Worm (Caenorhabditis elegans) whole organism, young adult: Measurements from ENCODE around the gene K10C2.12.

Experiments
- nhr-120 ChIP-seq: fragments of 200-800 bp; sonication (Bioruptor generic); IDR thresholded peaks from 2 replicates; pipeline ENCODE4 v1.3.6; 2022; ENCODE audit warnings: missing genetic modification characterization, missing compliant biosample characterization
- unc-62 ChIP-seq: fragments of 150-350 bp; optimal IDR thresholded peaks from 2 replicates; lab custom pipeline; 2014; ENCODE audit warnings: missing biosample characterization, missing genetic modification reagents, missing genetic modification characterization
- ztf-3 ChIP-seq: fragments of 200-800 bp; sonication (Bioruptor generic); optimal IDR thresholded peaks from 2 replicates; lab custom pipeline; 2018; ENCODE audit warnings: mild to moderate bottlenecking, missing genetic modification characterization, missing compliant biosample characterization

- TF ChIP-seq ztf-3 (no peak), nhr-120 (no peak), unc-62 (GFP tag; lab: Kevin White, UChicago) (no peak)
Observed at ce11 chrX:6378363-6378762, 42.2 kb downstream of the K10C2.12 start.
